Worm (Caenorhabditis elegans): ENCODE data around the gene sri-33.
"Not testable (repeated sequence)": the region's sequence is repeated elsewhere in the genome, so short reads cannot be mapped to it uniquely, and the experiment has no call there.

- not testable (repeated sequence) for TF ChIP-seq dmd-4 (tag; optimal IDR thresholded peaks at IDR 0.05; ENCODE audit: borderline replicate concordance); ceh-48 (tag; optimal IDR thresholded peaks at IDR 0.05); pqm-1 (tag; optimal IDR thresholded peaks at IDR 0.05); ama-1 (optimal IDR thresholded peaks at IDR 0.05)
Measured at ce11 chrII:3177663-3178062, 21.0 kb upstream of the sri-33 start, which contains the start of gene sri-40.
